Worm (Caenorhabditis elegans) whole organism, young adult: ENCODE data around the gene elo-9.
"Not testable (repeated sequence)": the region's sequence is repeated elsewhere in the genome, so short reads cannot be mapped to it uniquely, and the experiment has no call there.

Source experiments
- F52B5.7 ChIP-seq: sonication (generic microtip); optimal IDR thresholded peaks from 2 replicates; lab custom pipeline; 2016; ENCODE audit warnings: mild to moderate bottlenecking, missing genetic modification characterization, missing compliant biosample characterization
- him-1 ChIP-seq: sonication (generic microtip); optimal IDR thresholded peaks from 2 replicates; lab custom pipeline; 2016; ENCODE audit warnings: missing genotype, missing genetic modification reagents, missing genetic modification characterization, missing compliant biosample characterization
- nhr-120 ChIP-seq: fragments of 200-800 bp; sonication (Bioruptor generic); IDR thresholded peaks from 2 replicates; pipeline ENCODE4 v1.3.6; 2022; ENCODE audit warnings: missing genetic modification characterization, missing compliant biosample characterization
- unc-130 ChIP-seq: sonication (generic microtip); optimal IDR thresholded peaks from 2 replicates; lab custom pipeline; 2016; ENCODE audit warnings: missing genetic modification reagents, missing genetic modification characterization, missing compliant biosample characterization
- zfh-2 ChIP-seq: fragments of 200-800 bp; sonication (Bioruptor generic); conservative IDR thresholded peaks from 2 replicates; pipeline ENCODE4 v1.3.6; 2022; ENCODE audit warnings: missing genetic modification reagents, missing genetic modification characterization, missing compliant biosample characterization
- ztf-22 ChIP-seq: fragments of 200-800 bp; sonication (Bioruptor generic); optimal IDR thresholded peaks from 2 replicates; lab custom pipeline; 2018; ENCODE audit warnings: mild to moderate bottlenecking, missing genetic modification characterization, moderate library complexity, missing compliant biosample characterization

ce11 chrII:14988171-14988570 lies 24.3 kb upstream of the elo-9 start, which contains the start of gene Y53F4B.43:
- TF ChIP-seq F52B5.7 (tag; lab: Kevin White, UChicago); ztf-22 (GFP tag; lab: Kevin White, UChicago); nhr-120 (GFP tag; lab: Robert Waterston, UW); zfh-2 (GFP tag; lab: Robert Waterston, UW); him-1; unc-130 (GFP tag; lab: Kevin White, UChicago): not testable (repeated sequence)
